Fruit fly (Drosophila melanogaster): Measurements from ENCODE around the gene prd.

DNA sequence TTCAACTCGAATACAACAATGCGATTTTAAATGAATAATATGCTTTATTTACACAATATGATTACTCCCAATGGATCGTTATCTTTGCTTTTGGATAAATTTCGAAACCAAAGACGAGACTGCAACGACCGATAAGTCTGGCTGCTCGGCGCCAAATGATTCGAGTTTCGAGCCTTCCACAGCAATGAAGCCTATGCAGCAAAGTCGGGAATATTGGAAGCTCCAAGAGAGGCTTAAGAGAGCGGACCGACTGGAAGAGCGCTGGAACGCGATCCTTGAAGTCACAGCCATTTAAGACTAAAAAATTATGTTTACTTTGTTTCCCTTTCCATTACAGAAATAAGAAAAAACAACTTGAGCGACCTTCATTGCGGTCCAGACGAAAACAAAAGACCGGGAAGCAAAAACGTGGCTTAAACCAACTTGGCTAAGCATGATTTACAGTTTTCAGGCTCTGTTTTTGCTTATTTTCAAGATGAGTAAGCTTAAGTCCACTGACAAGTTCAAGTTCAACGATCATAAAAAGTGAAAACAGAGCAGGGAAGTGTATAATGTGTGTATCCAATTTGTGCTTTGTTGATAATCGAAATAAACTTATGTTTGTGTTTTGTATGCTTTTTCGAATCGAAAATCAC, 18.9 kb downstream of the prd start, which contains the start of gene firl:
- no peak for TF ChIP-seq fkh (GFP tag; optimal IDR thresholded peaks at IDR 0.05)
- TF ChIP-seq CG16779 (tag; optimal IDR thresholded peaks at IDR 0.05) = no peak
- TF ChIP-seq Eip93F (GFP tag; optimal IDR thresholded peaks at IDR 0.05) = no peak
- TF ChIP-seq fd59A (GFP tag; optimal IDR thresholded peaks at IDR 0.05) = no peak
- no peak for TF ChIP-seq achi (GFP tag; optimal IDR thresholded peaks at IDR 0.05)
- TF ChIP-seq fd85E (GFP tag; optimal IDR thresholded peaks at IDR 0.05) = no peak
- TF ChIP-seq CG34406 (GFP tag; optimal IDR thresholded peaks at IDR 0.05) = no peak
- TF ChIP-seq salr (GFP tag; optimal IDR thresholded peaks at IDR 0.05) = no peak
- TF ChIP-seq CG15336 (GFP tag; IDR thresholded peaks at IDR 0.05) = no peak
- TF ChIP-seq dsx (GFP tag; optimal IDR thresholded peaks at IDR 0.05; ENCODE audit: poor library complexity, severe bottlenecking) = peak; percentile 78
